Worm (Caenorhabditis elegans): ENCODE data around the gene srx-133.

DNA sequence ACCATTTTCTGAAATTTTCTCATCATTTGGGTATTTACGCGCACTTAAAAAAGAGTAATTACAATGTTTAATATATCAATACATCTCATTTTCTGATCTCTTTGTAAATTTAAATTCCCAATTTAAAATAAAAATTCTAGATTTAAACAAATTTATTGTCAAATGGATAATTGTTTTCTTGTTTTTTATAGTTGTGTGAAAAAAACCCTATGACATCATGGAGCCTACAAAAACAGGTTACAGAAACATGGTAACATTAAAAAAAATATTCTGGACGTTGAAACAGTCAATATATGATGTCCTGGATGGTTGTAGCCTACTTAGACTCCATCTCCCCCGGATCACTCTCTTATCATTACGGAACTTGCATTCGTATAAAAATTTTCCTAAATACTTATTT, 41.0 kb downstream of the srx-133 start, which contains the start of gene spp-12:
- no peak for TF ChIP-seq F37D6.2 (tag; optimal IDR thresholded peaks at IDR 0.05)
- TF ChIP-seq ama-1 (optimal IDR thresholded peaks at IDR 0.05) = no peak
- TF ChIP-seq lin-1 (GFP tag; IDR thresholded peaks at IDR 0.05) = no peak
